Worm (Caenorhabditis elegans) whole organism, midembryonic: ENCODE data around the gene dct-11.

Experiments
- cog-1 ChIP-seq: sonication (generic microtip); optimal IDR thresholded peaks from 2 replicates; lab custom pipeline; 2016; ENCODE audit warnings: missing genetic modification characterization, missing compliant biosample characterization
- flt-1 ChIP-seq: fragments of 200-800 bp; sonication (Bioruptor generic); IDR thresholded peaks from 2 replicates; pipeline ENCODE4 v1.3.6; 2022; ENCODE audit warnings: missing genetic modification characterization, missing compliant biosample characterization
- med-1 ChIP-seq: sonication (generic microtip); optimal IDR thresholded peaks from 2 replicates; lab custom pipeline; 2017; ENCODE audit warnings: missing genetic modification characterization, mild to moderate bottlenecking, missing compliant biosample characterization, antibody characterized with exemption, missing genetic modification reagents; ENCODE audit not compliant: insufficient read depth
- ref-1 ChIP-seq: fragments of 200-800 bp; sonication (Bioruptor generic); conservative IDR thresholded peaks from 2 replicates; pipeline ENCODE4 v1.3.6; 2022; ENCODE audit warnings: missing genetic modification reagents, missing genetic modification characterization, missing compliant biosample characterization
- ztf-29 ChIP-seq: fragments of 200-800 bp; sonication (Bioruptor generic); IDR thresholded peaks from 2 replicates; pipeline ENCODE4 v1.3.6; 2022; ENCODE audit warnings: missing genetic modification reagents, missing genetic modification characterization, missing compliant biosample characterization

DNA sequence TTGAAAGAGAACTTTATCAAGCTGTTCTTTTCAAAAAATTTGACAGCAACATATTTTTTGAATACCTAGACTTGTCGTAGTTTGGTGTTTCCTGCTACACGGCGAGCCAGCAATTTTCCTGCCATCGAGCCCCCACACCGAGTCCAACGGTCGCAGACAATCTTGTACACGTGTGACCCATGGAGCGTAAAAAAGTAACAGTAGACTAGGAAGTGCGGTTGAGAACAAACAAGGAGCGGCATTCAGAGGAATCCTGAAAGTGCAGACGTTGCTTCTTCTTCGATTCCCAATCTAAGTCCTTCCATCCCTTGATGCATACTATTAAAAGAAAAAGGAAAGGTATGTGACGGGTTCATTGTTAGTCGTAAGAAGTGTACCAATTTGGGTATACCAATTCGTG, 48.7 kb downstream of the dct-11 start, which contains the start of gene twnk-1:
- TF ChIP-seq flt-1 (GFP tag; lab: Robert Waterston, UW) (no peak), ref-1 (no peak), cog-1 (tag; lab: Kevin White, UChicago) (no peak), ztf-29 (GFP tag; lab: Robert Waterston, UW) (no peak), med-1 (GFP tag; lab: Kevin White, UChicago) (no peak)
